Fruit fly (Drosophila melanogaster): Measurements from ENCODE around the gene CG13287.

dm6 chr3L:5834798-5835197 lies 47.3 kb upstream of the CG13287 start:
- TF ChIP-seq CG6854 (GFP tag; optimal IDR thresholded peaks at IDR 0.05) (no peak), Met (GFP tag; optimal IDR thresholded peaks at IDR 0.05) (no peak), CG6276 (GFP tag; optimal IDR thresholded peaks at IDR 0.05) (no peak), Eip93F (GFP tag; optimal IDR thresholded peaks at IDR 0.05) (no peak), CG8319 (GFP tag; optimal IDR thresholded peaks at IDR 0.05) (no peak), salr (GFP tag; optimal IDR thresholded peaks at IDR 0.05) (no peak), fd85E (GFP tag; optimal IDR thresholded peaks at IDR 0.05) (no peak), Ets21C (GFP tag; optimal IDR thresholded peaks at IDR 0.05) (no peak)
